Worm (Caenorhabditis elegans) whole organism, dauer: ENCODE results near the gene skr-5.

Experiments used
- unc-62 ChIP-seq: sonication (generic microtip); optimal IDR thresholded peaks from 2 replicates; lab custom pipeline; 2017; ENCODE audit warnings: missing biosample characterization, missing genetic modification reagents, missing genetic modification characterization

The skr-5 gene

ce11 chrV:17352827-17353373 is 5.2 kb downstream of the skr-5 start, which contains the start of the genes fbxa-134 and F47H4.2:
Gene fbxa-134 (minus strand): TSS chrV:17352870.
Gene F47H4.2 (plus strand): TSS chrV:17353323.
- no peak for TF ChIP-seq unc-62 (GFP tag; lab: Kevin White, UChicago)

ce11 chrV:17376639-17377038 is 28.9 kb downstream of the skr-5 start, which contains the start of gene Y20C6A.1:
Gene Y20C6A.1 (minus strand): TSS chrV:17376745.
- no peak for TF ChIP-seq unc-62 (GFP tag; lab: Kevin White, UChicago)

ce11 chrV:17377140-17377539 is 29.4 kb downstream of the skr-5 start, which contains the start of gene fbxb-7:
Gene fbxb-7 (plus strand): TSS chrV:17377406.
- TF ChIP-seq unc-62 (GFP tag; lab: Kevin White, UChicago) = no peak

ce11 chrV:17379932-17380331 is 32.2 kb downstream of the skr-5 start, which contains the start of gene Y20C6A.4:
Gene Y20C6A.4 (plus strand): TSS chrV:17380232.
- TF ChIP-seq unc-62 (GFP tag; lab: Kevin White, UChicago) = no peak

- no peak for TF ChIP-seq unc-62 (GFP tag; lab: Kevin White, UChicago)
Observed at ce11 chrV:17395374-17395773, 47.7 kb downstream of the skr-5 start, which contains the start of gene srh-120. Gene srh-120 (plus strand): TSS chrV:17395674.
